Worm (Caenorhabditis elegans): ENCODE data around the gene Y57E12B.11.

The Y57E12B.11 gene

DNA sequence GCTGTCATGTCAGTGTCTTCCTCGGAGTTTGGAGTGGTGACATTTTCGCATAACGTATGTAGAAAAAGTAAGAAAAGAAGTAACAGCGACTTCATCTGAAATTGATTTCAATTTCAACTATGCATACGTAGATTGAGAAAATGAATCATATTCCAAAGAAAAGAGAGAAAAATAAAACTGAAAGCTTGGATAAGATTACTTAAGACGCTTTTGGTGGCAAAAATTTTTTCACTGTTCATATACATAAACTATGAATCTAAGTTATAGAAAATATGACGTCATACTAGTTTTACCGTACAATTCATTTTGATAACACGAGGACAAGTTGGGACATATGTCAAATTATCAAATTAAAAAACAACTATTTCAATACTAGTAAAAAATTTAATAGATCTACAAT, 15.5 kb downstream of the Y57E12B.11 start, which contains the start of gene lipl-6:
lipl-6 (minus strand) TSS at position 101 of the 400 bp plus-strand sequence.
- TF ChIP-seq dve-1 (tag; optimal IDR thresholded peaks at IDR 0.05): no peak
- TF ChIP-seq T23F11.4 (GFP tag; optimal IDR thresholded peaks at IDR 0.05): no peak
- TF ChIP-seq K02D7.2 (tag; optimal IDR thresholded peaks at IDR 0.05): no peak
- no peak for TF ChIP-seq pax-1 (tag; optimal IDR thresholded peaks at IDR 0.05)
- no peak for TF ChIP-seq zip-5 (tag; optimal IDR thresholded peaks at IDR 0.05)
- TF ChIP-seq sdc-2 (tag; optimal IDR thresholded peaks at IDR 0.05): no peak
- TF ChIP-seq F13H6.1 (tag; optimal IDR thresholded peaks at IDR 0.05): no peak
- no peak for TF ChIP-seq ceh-34 (tag; optimal IDR thresholded peaks at IDR 0.05)
- no peak for TF ChIP-seq pha-4 (tag; optimal IDR thresholded peaks at IDR 0.05)
- no peak for TF ChIP-seq ets-4 (tag; optimal IDR thresholded peaks at IDR 0.05)
- TF ChIP-seq elt-2 (tag; optimal IDR thresholded peaks at IDR 0.05): no peak
- no peak for TF ChIP-seq C08G9.2 (tag; optimal IDR thresholded peaks at IDR 0.05)

DNA sequence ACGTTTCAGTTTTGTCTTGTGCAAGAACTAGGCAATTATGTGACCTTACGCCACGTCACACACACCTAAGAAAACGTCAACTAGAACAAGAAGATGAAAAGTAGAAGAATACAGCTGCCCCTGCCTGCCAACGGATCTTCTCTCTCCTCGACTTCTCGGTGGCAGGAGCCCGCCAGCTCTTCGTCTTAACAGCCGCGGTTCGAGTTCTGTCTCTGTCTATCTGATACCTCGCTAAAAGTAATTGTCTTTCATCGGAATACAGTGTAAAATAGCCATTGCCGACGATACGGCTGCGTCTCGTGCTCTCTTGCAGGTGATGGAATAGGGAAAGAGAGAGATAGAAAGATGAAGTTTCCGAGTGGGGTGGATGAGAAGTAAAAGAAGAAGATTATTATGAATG, 19.4 kb downstream of the Y57E12B.11 start:
- peak; percentile 58 for TF ChIP-seq unc-55 (GFP tag; optimal IDR thresholded peaks at IDR 0.05)
- TF ChIP-seq ceh-18 (tag; optimal IDR thresholded peaks at IDR 0.05): peak; percentile 46
- TF ChIP-seq rnt-1 (tag; optimal IDR thresholded peaks at IDR 0.05): peak; percentile 34
- no peak for TF ChIP-seq ceh-30 (tag; optimal IDR thresholded peaks at IDR 0.05)
- TF ChIP-seq hlh-15 (tag; optimal IDR thresholded peaks at IDR 0.05): no peak
- TF ChIP-seq K09A11.1 (tag; optimal IDR thresholded peaks at IDR 0.05; ENCODE audit: insufficient read depth): no peak
- TF ChIP-seq unc-42 (tag; optimal IDR thresholded peaks at IDR 0.05): no peak
- TF ChIP-seq sdc-2 (tag; optimal IDR thresholded peaks at IDR 0.05): no peak
- no peak for TF ChIP-seq ahr-1 (tag; optimal IDR thresholded peaks at IDR 0.05)
- TF ChIP-seq pat-9 (tag; optimal IDR thresholded peaks at IDR 0.05): peak; percentile 27
- TF ChIP-seq che-1 (tag; optimal IDR thresholded peaks at IDR 0.05): no peak
- no peak for TF ChIP-seq ceh-2 (tag; optimal IDR thresholded peaks at IDR 0.05)
- no peak for TF ChIP-seq tbx-7 (tag; optimal IDR thresholded peaks at IDR 0.05)
- no peak for TF ChIP-seq ceh-22 (tag; optimal IDR thresholded peaks at IDR 0.05)
- TF ChIP-seq ceh-24 (tag; optimal IDR thresholded peaks at IDR 0.05): no peak
- TF ChIP-seq F13H6.1 (tag; optimal IDR thresholded peaks at IDR 0.05): no peak

DNA sequence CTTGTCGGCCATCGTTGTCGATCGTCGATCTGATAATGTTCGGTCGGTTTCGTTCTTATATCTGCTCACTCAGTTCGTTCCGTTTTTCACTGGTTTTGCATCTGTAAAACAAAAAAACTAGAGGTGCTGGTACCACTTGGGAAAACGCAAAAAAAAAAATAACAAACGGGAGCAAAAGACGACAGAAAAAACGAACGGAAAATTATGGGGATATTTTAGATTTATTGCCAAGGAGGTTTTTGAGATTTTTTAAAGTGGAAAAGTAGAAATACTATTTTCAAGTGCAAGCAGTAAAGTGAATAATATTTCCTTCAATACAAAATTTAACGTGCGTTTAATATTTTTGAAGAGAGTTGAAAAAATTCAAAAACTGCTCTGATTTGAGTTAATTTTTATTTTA, 20.7 kb downstream of the Y57E12B.11 start, which contains the start of gene unc-68:
unc-68 (minus strand) TSS at position 101 of the 400 bp plus-strand sequence.
- TF ChIP-seq syd-9 (tag; optimal IDR thresholded peaks at IDR 0.05) (no peak), unc-86 (tag; optimal IDR thresholded peaks at IDR 0.05) (no peak), ztf-16 (tag; optimal IDR thresholded peaks at IDR 0.05) (no peak), F13H6.1 (tag; optimal IDR thresholded peaks at IDR 0.05) (no peak), Y22D7AL.16 (tag; optimal IDR thresholded peaks at IDR 0.05) (no peak), mec-3 (tag; optimal IDR thresholded peaks at IDR 0.05; ENCODE audit: borderline replicate concordance) (no peak), ceh-22 (tag; optimal IDR thresholded peaks at IDR 0.05) (no peak)

DNA sequence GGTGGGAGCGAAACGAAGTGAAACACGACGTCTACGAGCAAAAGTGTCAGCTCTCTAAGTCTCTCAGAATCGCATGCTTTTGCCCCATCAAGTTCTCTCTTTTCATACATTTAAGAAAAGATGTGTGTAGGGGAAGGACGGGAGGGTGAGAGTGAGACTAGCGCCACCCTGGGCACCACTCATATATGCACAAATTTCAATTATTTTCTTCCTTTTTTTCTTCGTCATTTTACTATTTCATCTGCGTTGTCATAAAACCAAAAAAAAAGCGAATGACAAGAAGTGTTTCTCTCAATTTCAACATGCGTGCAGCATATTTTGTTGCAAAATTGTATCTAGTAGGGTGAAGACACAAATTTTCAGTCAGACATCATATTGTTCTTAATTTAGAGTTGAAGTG, 23.0 kb downstream of the Y57E12B.11 start:
- no peak for TF ChIP-seq lin-11 (tag; optimal IDR thresholded peaks at IDR 0.05)
- no peak for TF ChIP-seq ref-2 (tag; optimal IDR thresholded peaks at IDR 0.05)
- TF ChIP-seq pax-1 (tag; optimal IDR thresholded peaks at IDR 0.05): no peak
- TF ChIP-seq eyg-1 (tag; optimal IDR thresholded peaks at IDR 0.05): no peak
- TF ChIP-seq pat-9 (tag; optimal IDR thresholded peaks at IDR 0.05): no peak
- no peak for TF ChIP-seq ama-1 (optimal IDR thresholded peaks at IDR 0.05)
- no peak for TF ChIP-seq fax-1 (tag; optimal IDR thresholded peaks at IDR 0.05)

DNA sequence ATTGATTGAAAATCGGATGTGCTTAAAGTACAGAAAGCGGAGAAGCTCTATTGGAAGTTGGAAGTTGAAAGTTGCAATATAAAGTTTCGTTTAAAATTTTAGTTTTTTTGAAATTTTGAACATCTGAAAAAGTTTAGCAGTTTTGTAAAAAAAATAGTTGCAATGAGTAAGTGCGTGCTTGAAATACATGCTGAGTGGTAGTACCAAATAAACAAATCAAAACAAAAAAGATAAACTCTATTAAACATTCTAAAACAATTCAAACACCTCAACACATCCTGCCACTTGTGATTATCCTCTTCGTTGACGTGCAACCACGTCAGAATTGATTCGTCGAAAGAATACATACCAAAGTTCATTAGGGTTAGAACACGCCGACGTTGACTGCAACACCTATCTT, 30.4 kb downstream of the Y57E12B.11 start:
- TF ChIP-seq ets-4 (tag; optimal IDR thresholded peaks at IDR 0.05) (no peak), ceh-6 (GFP tag; optimal IDR thresholded peaks at IDR 0.05) (no peak), ceh-48 (tag; optimal IDR thresholded peaks at IDR 0.05) (no peak), ref-2 (tag; optimal IDR thresholded peaks at IDR 0.05) (no peak), tbx-7 (tag; optimal IDR thresholded peaks at IDR 0.05) (no peak), C08G9.2 (tag; optimal IDR thresholded peaks at IDR 0.05) (no peak)

Measured in whole organism, late embryonic.